Worm (Caenorhabditis elegans): ENCODE measurements around the gene Y39G8B.2.

- TF ChIP-seq Y75B8A.6 (GFP tag; IDR thresholded peaks at IDR 0.05) (no peak), lin-13 (GFP tag; optimal IDR thresholded peaks at IDR 0.05) (no peak), hlh-30 (tag; optimal IDR thresholded peaks at IDR 0.05; ENCODE audit: insufficient read depth) (no peak), egl-43 (GFP tag; IDR thresholded peaks at IDR 0.05) (no peak), Y105C5A.15 (GFP tag; IDR thresholded peaks at IDR 0.05) (no peak), jun-1 (tag; optimal IDR thresholded peaks at IDR 0.05) (no peak), zfp-3 (GFP tag; conservative IDR thresholded peaks at IDR 0.05) (no peak), nhr-6 (tag; optimal IDR thresholded peaks at IDR 0.05) (no peak), lin-39 (tag; optimal IDR thresholded peaks at IDR 0.05) (no peak)
Observed at ce11 chrII:14003821-14004430, 27.9 kb upstream of the Y39G8B.2 start.
